Fruit fly (Drosophila melanogaster): Measurements from ENCODE around the gene Svip.

Svip gene

dm6 chr3L:9373374-9374004 is 14.7 kb downstream of the Svip start:
- TF ChIP-seq Eip93F (GFP tag; optimal IDR thresholded peaks at IDR 0.05) (peak; percentile 25), CG6276 (GFP tag; optimal IDR thresholded peaks at IDR 0.05) (peak; percentile 83), vri (GFP tag; optimal IDR thresholded peaks at IDR 0.05) (peak; percentile 54), esn (GFP tag; optimal IDR thresholded peaks at IDR 0.05) (peak; percentile 83), CG1621 (tag; optimal IDR thresholded peaks at IDR 0.05) (peak; percentile 31), achi (GFP tag; optimal IDR thresholded peaks at IDR 0.05) (peak; percentile 83), CG16779 (tag; optimal IDR thresholded peaks at IDR 0.05) (peak; percentile 72), lz (GFP tag; optimal IDR thresholded peaks at IDR 0.05) (peak; percentile 69), CG10669 (GFP tag; optimal IDR thresholded peaks at IDR 0.05) (peak; percentile 69), dac (GFP tag; optimal IDR thresholded peaks at IDR 0.05) (peak; percentile 49), CG15336 (GFP tag; IDR thresholded peaks at IDR 0.05) (peak; percentile 90), Hr39 (GFP tag; optimal IDR thresholded peaks at IDR 0.05) (peak; percentile 36), Lpt (GFP tag; optimal IDR thresholded peaks at IDR 0.05) (peak; percentile 62), CG8632 (GFP tag; optimal IDR thresholded peaks at IDR 0.05) (peak; percentile 77), Hr38 (GFP tag; optimal IDR thresholded peaks at IDR 0.05) (no peak), Sox15 (GFP tag; optimal IDR thresholded peaks at IDR 0.05) (peak; percentile 7), salr (GFP tag; optimal IDR thresholded peaks at IDR 0.05) (peak; percentile 8 to 56), Eip75B (GFP tag; optimal IDR thresholded peaks at IDR 0.05) (peak; percentile 73), CG6808 (GFP tag; optimal IDR thresholded peaks at IDR 0.05) (peak; percentile 72), Smox (GFP tag; optimal IDR thresholded peaks at IDR 0.05) (peak; percentile 84), CG11294 (GFP tag; IDR thresholded peaks at IDR 0.05) (peak; percentile 73), fd85E (GFP tag; optimal IDR thresholded peaks at IDR 0.05) (peak; percentile 0), CG7368 (GFP tag; optimal IDR thresholded peaks at IDR 0.05) (peak; percentile 65), ss (GFP tag; optimal IDR thresholded peaks at IDR 0.05) (no peak), cyc (GFP tag; optimal IDR thresholded peaks at IDR 0.05) (peak; percentile 68), topi (GFP tag; optimal IDR thresholded peaks at IDR 0.05) (peak; percentile 81), fkh (GFP tag; optimal IDR thresholded peaks at IDR 0.05) (peak; percentile 20), Hr4 (GFP tag; optimal IDR thresholded peaks at IDR 0.05) (peak; percentile 84), svp (GFP tag) (peak; percentile 82), Eip78C (GFP tag) (peak; percentile 94), Blimp-1 (GFP tag; optimal IDR thresholded peaks at IDR 0.05) (peak; percentile 27), Ets21C (GFP tag; optimal IDR thresholded peaks at IDR 0.05) (peak; percentile 4), CG3919 (GFP tag; optimal IDR thresholded peaks at IDR 0.05) (peak; percentile 86), OdsH (GFP tag; optimal IDR thresholded peaks at IDR 0.05) (peak; percentile 78), CG32006 (GFP tag; optimal IDR thresholded peaks at IDR 0.05) (peak; percentile 89), CG11902 (GFP tag; optimal IDR thresholded peaks at IDR 0.05) (peak; percentile 39), CG31627 (GFP tag; optimal IDR thresholded peaks at IDR 0.05) (peak; percentile 43), CG3032 (tag; optimal IDR thresholded peaks at IDR 0.05) (peak; percentile 62), CG6792 (GFP tag; optimal IDR thresholded peaks at IDR 0.05) (peak; percentile 71), CG6854 (GFP tag; optimal IDR thresholded peaks at IDR 0.05) (peak; percentile 18), acj6 (GFP tag; optimal IDR thresholded peaks at IDR 0.05) (peak; percentile 83), Gug (GFP tag; IDR thresholded peaks at IDR 0.05) (peak; percentile 78), Sox102F (GFP tag; optimal IDR thresholded peaks at IDR 0.05) (peak; percentile 65), CG11762 (GFP tag; optimal IDR thresholded peaks at IDR 0.05; ENCODE audit: insufficient read depth) (peak; percentile 68), Met (GFP tag; optimal IDR thresholded peaks at IDR 0.05) (peak; percentile 81), dsx (GFP tag; optimal IDR thresholded peaks at IDR 0.05; ENCODE audit: poor library complexity, severe bottlenecking) (no peak), CG8119 (GFP tag; IDR thresholded peaks at IDR 0.05) (peak; percentile 91), CG6163 (GFP tag; IDR thresholded peaks at IDR 0.05) (peak; percentile 85), CG10631 (GFP tag; optimal IDR thresholded peaks at IDR 0.05) (peak; percentile 83), CG8319 (GFP tag; optimal IDR thresholded peaks at IDR 0.05) (peak; percentile 46), fd59A (GFP tag; optimal IDR thresholded peaks at IDR 0.05) (peak; percentile 50)

All from whole organism, prepupa.